Fruit fly (Drosophila melanogaster) whole organism, embryonic: ENCODE results near the gene CG11617.

Source experiments
- Abd-B ChIP-seq: fragments of 200-800 bp; sonication (Bioruptor generic); optimal IDR thresholded peaks from 2 replicates; lab custom pipeline; 2018; ENCODE audit warnings: missing biosample characterization, mild to moderate bottlenecking, missing genetic modification characterization, moderate library complexity
- Asciz ChIP-seq: fragments of 200-800 bp; sonication (Bioruptor generic); optimal IDR thresholded peaks from 2 replicates; lab custom pipeline; 2017; ENCODE audit warnings: missing biosample characterization, mild to moderate bottlenecking, missing genetic modification characterization, missing genetic modification reagents
- Atf3 ChIP-seq: fragments of 200-800 bp; sonication (Bioruptor generic); optimal IDR thresholded peaks from 3 replicates; lab custom pipeline; 2016; ENCODE audit warnings: missing biosample characterization, missing genetic modification characterization
- Bdp1 ChIP-seq: fragments of 200-800 bp; sonication (Bioruptor generic); optimal IDR thresholded peaks from 3 replicates; lab custom pipeline; 2016; ENCODE audit warnings: missing biosample characterization, missing genetic modification characterization
- Bteb2 ChIP-seq: fragments of 200-800 bp; sonication (Bioruptor generic); optimal IDR thresholded peaks from 2 replicates; lab custom pipeline; 2016; ENCODE audit warnings: missing biosample characterization, missing genetic modification characterization
- CG10462 ChIP-seq: fragments of 200-800 bp; sonication (Bioruptor generic); optimal IDR thresholded peaks from 2 replicates; lab custom pipeline; 2016; ENCODE audit warnings: missing biosample characterization, missing genetic modification characterization
- CG10979 ChIP-seq: fragments of 200-800 bp; sonication (Bioruptor generic); optimal IDR thresholded peaks from 2 replicates; lab custom pipeline; 2018; ENCODE audit warnings: missing biosample characterization, mild to moderate bottlenecking, missing genetic modification characterization, moderate library complexity
- CG11723 ChIP-seq: fragments of 200-800 bp; sonication (Bioruptor generic); optimal IDR thresholded peaks from 2 replicates; lab custom pipeline; 2017; ENCODE audit warnings: missing biosample characterization, mild to moderate bottlenecking, missing genetic modification characterization
- CG13424 ChIP-seq: fragments of 200-800 bp; sonication (Bioruptor generic); optimal IDR thresholded peaks from 2 replicates; lab custom pipeline; 2019; ENCODE audit warnings: missing biosample characterization, mild to moderate bottlenecking, missing genetic modification characterization, moderate library complexity
- CG15479 ChIP-seq: fragments of 200-800 bp; sonication (Bioruptor generic); optimal IDR thresholded peaks from 3 replicates; lab custom pipeline; 2019; ENCODE audit warnings: missing biosample characterization, mild to moderate bottlenecking, missing genetic modification characterization, moderate library complexity
- CG1602 ChIP-seq: fragments of 200-800 bp; sonication (Bioruptor generic); optimal IDR thresholded peaks from 3 replicates; lab custom pipeline; 2016; ENCODE audit warnings: missing biosample characterization, missing genetic modification characterization
- CG2199 ChIP-seq: fragments of 200-800 bp; sonication (Bioruptor generic); IDR thresholded peaks from 3 replicates; pipeline ENCODE4 v1.3.6; 2022; ENCODE audit warnings: missing biosample characterization, missing genetic modification characterization
- CG30020 ChIP-seq: fragments of 200-800 bp; optimal IDR thresholded peaks from 2 replicates; lab custom pipeline; 2019; ENCODE audit warnings: missing biosample characterization, mild to moderate bottlenecking, missing genetic modification characterization, moderate library complexity
- CG3838 ChIP-seq: fragments of 200-800 bp; sonication (Bioruptor generic); optimal IDR thresholded peaks from 3 replicates; lab custom pipeline; 2016; ENCODE audit warnings: missing biosample characterization, missing genetic modification characterization
- CG4328 ChIP-seq: fragments of 200-800 bp; sonication (Bioruptor generic); optimal IDR thresholded peaks from 3 replicates; lab custom pipeline; 2017; ENCODE audit warnings: missing biosample characterization, missing genetic modification reagents, missing genetic modification characterization
- CG4404 ChIP-seq: fragments of 200-800 bp; sonication (Bioruptor generic); IDR thresholded peaks from 2 replicates; pipeline ENCODE4 v1.3.6; 2022; ENCODE audit warnings: missing biosample characterization, missing genetic modification characterization
- CG4730 ChIP-seq: fragments of 200-800 bp; sonication (Bioruptor generic); IDR thresholded peaks from 2 replicates; pipeline ENCODE4 v1.3.6; 2022; ENCODE audit warnings: missing biosample characterization, missing genetic modification characterization
- CG6175 ChIP-seq: fragments of 200-800 bp; sonication (Bioruptor generic); IDR thresholded peaks from 3 replicates; pipeline ENCODE4 v1.3.6; 2022; ENCODE audit warnings: missing biosample characterization, missing genetic modification characterization
- CG6254 ChIP-seq: fragments of 200-800 bp; sonication (Bioruptor generic); optimal IDR thresholded peaks from 3 replicates; lab custom pipeline; 2017; ENCODE audit warnings: mild to moderate bottlenecking, missing biosample characterization, missing genetic modification reagents, missing genetic modification characterization
- CG6854 ChIP-seq: fragments of 200-800 bp; sonication (Bioruptor generic); optimal IDR thresholded peaks from 3 replicates; lab custom pipeline; 2017; ENCODE audit warnings: missing biosample characterization, mild to moderate bottlenecking, missing genetic modification characterization
- CG8944 ChIP-seq: fragments of 200-800 bp; sonication (Bioruptor generic); optimal IDR thresholded peaks from 3 replicates; lab custom pipeline; 2016; ENCODE audit warnings: missing biosample characterization, missing genetic modification characterization
- CG9797 ChIP-seq: fragments of 200-800 bp; sonication (Bioruptor generic); optimal IDR thresholded peaks from 3 replicates; lab custom pipeline; 2018; ENCODE audit warnings: missing biosample characterization, mild to moderate bottlenecking, missing genetic modification characterization
- Camta ChIP-seq: fragments of 200-800 bp; sonication (Bioruptor generic); optimal IDR thresholded peaks from 2 replicates; lab custom pipeline; 2016; ENCODE audit warnings: missing biosample characterization, missing genetic modification characterization
- D ChIP-seq, 2 experiments: fragments of 200-800 bp in 1 of 2; fragments of >200 bp in 1 of 2; sonication (Bioruptor generic) in 1 of 2; optimal IDR thresholded peaks; 2 replicates in 1 of 2; 3 replicates in 1 of 2; lab custom pipeline; 2017; ENCODE audit warnings: mild to moderate bottlenecking in 1 of 2, missing biosample characterization in 1 of 2, missing genetic modification characterization in 1 of 2, missing genetic modification reagents in 1 of 2
- Drgx ChIP-seq: fragments of 200-800 bp; sonication (Bioruptor generic); IDR thresholded peaks from 2 replicates; pipeline ENCODE4 v1.3.6; 2022; ENCODE audit warnings: missing biosample characterization, missing genetic modification characterization
- Ets65A ChIP-seq: fragments of 200-800 bp; sonication (Bioruptor generic); peaks from one replicate; lab custom pipeline; 2016; ENCODE audit warnings: missing biosample characterization, missing genetic modification characterization
- Gug ChIP-seq: fragments of 200-800 bp; sonication (Bioruptor generic); IDR thresholded peaks from 4 replicates; pipeline ENCODE4 v1.3.6; 2022; ENCODE audit warnings: missing biosample characterization, missing genetic modification characterization
- HHEX ChIP-seq: fragments of 200-800 bp; sonication (Bioruptor generic); optimal IDR thresholded peaks from 3 replicates; lab custom pipeline; 2017; ENCODE audit warnings: missing biosample characterization, mild to moderate bottlenecking, missing genetic modification characterization, missing genetic modification reagents
- Hr78 ChIP-seq, 2 experiments: fragments of 200-800 bp in 1 of 2; fragments of >200 bp in 1 of 2; sonication (Bioruptor generic) in 1 of 2; optimal IDR thresholded peaks; 2 replicates each; lab custom pipeline; 2017 to 2019; ENCODE audit warnings: missing biosample characterization in 2 of 2, missing genetic modification characterization in 2 of 2, mild to moderate bottlenecking in 1 of 2, moderate library complexity in 1 of 2
- Poxn ChIP-seq: fragments of 200-800 bp; sonication (Bioruptor generic); IDR thresholded peaks from 2 replicates; pipeline ENCODE4 v1.3.6; 2022; ENCODE audit warnings: missing biosample characterization, missing genetic modification characterization
- Vsx1 ChIP-seq: fragments of 200-800 bp; sonication (Bioruptor generic); optimal IDR thresholded peaks from 2 replicates; lab custom pipeline; 2017; ENCODE audit warnings: missing biosample characterization, mild to moderate bottlenecking, missing genetic modification characterization, missing genetic modification reagents
- YL-1 ChIP-seq: fragments of 200-800 bp; sonication (Bioruptor generic); optimal IDR thresholded peaks from 3 replicates; lab custom pipeline; 2017; ENCODE audit warnings: missing biosample characterization, mild to moderate bottlenecking, missing genetic modification characterization
- ash1 ChIP-seq: fragments of 200-800 bp; sonication (Bioruptor generic); optimal IDR thresholded peaks from 2 replicates; lab custom pipeline; 2018; ENCODE audit warnings: missing biosample characterization, mild to moderate bottlenecking, missing genetic modification characterization
- ato ChIP-seq: fragments of 200-800 bp; sonication (Bioruptor generic); IDR thresholded peaks from 2 replicates; pipeline ENCODE4 v1.3.6; 2022; ENCODE audit warnings: missing biosample characterization, missing genetic modification characterization; ENCODE audit not compliant: partially characterized antibody
- bbx ChIP-seq: fragments of 200-800 bp; sonication (Bioruptor generic); IDR thresholded peaks from 2 replicates; pipeline ENCODE4 v1.3.6; 2022; ENCODE audit warnings: missing biosample characterization, missing genetic modification characterization; ENCODE audit not compliant: partially characterized antibody
- br ChIP-seq: fragments of >200 bp; optimal IDR thresholded peaks from 2 replicates; lab custom pipeline; 2017
- chm ChIP-seq: fragments of 200-800 bp; sonication (Bioruptor generic); IDR thresholded peaks from 2 replicates; pipeline ENCODE4 v1.3.6; 2022; ENCODE audit warnings: missing biosample characterization, missing genetic modification characterization
- dati ChIP-seq: fragments of 200-800 bp; sonication (Bioruptor generic); IDR thresholded peaks from 2 replicates; pipeline ENCODE4 v1.3.6; 2022; ENCODE audit warnings: missing biosample characterization, missing genetic modification characterization
- fu2 ChIP-seq: fragments of 200-800 bp; sonication (Bioruptor generic); optimal IDR thresholded peaks from 2 replicates; lab custom pipeline; 2016; ENCODE audit warnings: missing biosample characterization, missing genetic modification characterization
- gcm ChIP-seq: fragments of 200-800 bp; sonication (Bioruptor generic); optimal IDR thresholded peaks from 2 replicates; lab custom pipeline; 2019; ENCODE audit warnings: missing biosample characterization, mild to moderate bottlenecking, missing genetic modification characterization, moderate library complexity
- gro ChIP-seq: fragments of 200-800 bp; sonication (Bioruptor generic); optimal IDR thresholded peaks from 2 replicates; lab custom pipeline; 2016; ENCODE audit warnings: missing biosample characterization, missing genetic modification characterization
- gsb ChIP-seq: fragments of 200-800 bp; sonication (Bioruptor generic); IDR thresholded peaks from 2 replicates; pipeline ENCODE4 v1.3.6; 2022; ENCODE audit warnings: missing biosample characterization, missing genetic modification characterization
- hkb ChIP-seq, 2 experiments: fragments of 200-800 bp in 1 of 2; fragments of >200 bp in 1 of 2; sonication (Bioruptor generic) in 1 of 2; IDR thresholded peaks in 1 of 2; optimal IDR thresholded peaks in 1 of 2; 2 replicates each; pipeline versions ENCODE4 v1.3.6 to Lab custom; 2017 to 2022; ENCODE audit warnings: missing biosample characterization in 1 of 2, missing genetic modification characterization in 1 of 2
- lbe ChIP-seq: fragments of 200-800 bp; sonication (Bioruptor generic); optimal IDR thresholded peaks from 2 replicates; lab custom pipeline; 2016; ENCODE audit warnings: missing biosample characterization, mild to moderate bottlenecking, missing genetic modification characterization
- nau ChIP-seq: fragments of 200-800 bp; sonication (Bioruptor generic); optimal IDR thresholded peaks from 3 replicates; lab custom pipeline; 2017; ENCODE audit warnings: missing biosample characterization, mild to moderate bottlenecking, missing genetic modification characterization, missing genetic modification reagents
- sens-2 ChIP-seq: fragments of 200-800 bp; sonication (Bioruptor generic); IDR thresholded peaks from 2 replicates; pipeline ENCODE4 v1.3.6; 2022; ENCODE audit warnings: missing biosample characterization, missing genetic modification characterization
- slp2 ChIP-seq: fragments of 200-800 bp; sonication (Bioruptor generic); optimal IDR thresholded peaks from 2 replicates; lab custom pipeline; 2016; ENCODE audit warnings: missing biosample characterization, missing genetic modification characterization
- sna ChIP-seq: fragments of 200-800 bp; sonication (Bioruptor generic); IDR thresholded peaks from 2 replicates; pipeline ENCODE4 v1.3.6; 2022; ENCODE audit warnings: missing biosample characterization, missing genetic modification characterization; ENCODE audit not compliant: partially characterized antibody
- tna ChIP-seq: fragments of 200-800 bp; sonication (Bioruptor generic); IDR thresholded peaks from 2 replicates; pipeline ENCODE4 v1.3.6; 2022; ENCODE audit warnings: missing biosample characterization, missing genetic modification characterization; ENCODE audit not compliant: partially characterized antibody
- yki ChIP-seq: fragments of >200 bp; optimal IDR thresholded peaks from 3 replicates; lab custom pipeline; 2018

Gene CG11617

dm6 chr2L:161453-162175 lies 45.5 kb downstream of the CG11617 start (continued):
- TF ChIP-seq Poxn (GFP tag; lab: Robert Waterston, UW), result no peak
- TF ChIP-seq CG9797 (GFP tag; lab: Kevin White, UChicago), result no peak
- peak; percentile 48 for TF ChIP-seq HHEX (GFP tag; lab: Kevin White, UChicago)
- TF ChIP-seq ato, result no peak
- TF ChIP-seq CG3838 (GFP tag; lab: Kevin White, UChicago), result no peak
- TF ChIP-seq D (optimal IDR thresholded peaks at IDR 0.05; lab: Kevin White, UChicago), result peak; percentile 86
- TF ChIP-seq D (GFP tag; optimal IDR thresholded peaks at IDR 0.05; lab: Kevin White, UChicago), result no peak
- TF ChIP-seq sna (GFP tag; lab: Robert Waterston, UW), result no peak
- no peak for TF ChIP-seq CG10462 (GFP tag; lab: Kevin White, UChicago)
- TF ChIP-seq CG6254 (GFP tag; lab: Kevin White, UChicago), result peak; percentile 7
- TF ChIP-seq fu2 (GFP tag; lab: Kevin White, UChicago), result no peak
- no peak for TF ChIP-seq hkb (optimal IDR thresholded peaks at IDR 0.05; lab: Kevin White, UChicago)
- TF ChIP-seq hkb (GFP tag; IDR thresholded peaks at IDR 0.05; lab: Robert Waterston, UW), result no peak
- no peak for TF ChIP-seq tna (GFP tag; lab: Robert Waterston, UW)
- no peak for TF ChIP-seq Drgx (GFP tag; lab: Robert Waterston, UW)
- no peak for TF ChIP-seq br (lab: Kevin White, UChicago)
- TF ChIP-seq Gug (GFP tag; lab: Robert Waterston, UW), result no peak
- TF ChIP-seq CG2199 (GFP tag; lab: Robert Waterston, UW), result no peak
- no peak for TF ChIP-seq slp2
- TF ChIP-seq CG4404 (GFP tag; lab: Robert Waterston, UW), result no peak
- no peak for TF ChIP-seq CG30020
- no peak for TF ChIP-seq CG6175
- TF ChIP-seq bbx, result no peak
- no peak for TF ChIP-seq CG1602 (GFP tag; lab: Kevin White, UChicago)
- no peak for TF ChIP-seq Bdp1 (GFP tag; lab: Kevin White, UChicago)
- TF ChIP-seq nau (GFP tag; lab: Kevin White, UChicago), result peak; percentile 61
- no peak for TF ChIP-seq dati
- TF ChIP-seq chm (GFP tag; lab: Robert Waterston, UW), result no peak
- TF ChIP-seq Hr78 (GFP tag; optimal IDR thresholded peaks at IDR 0.05; lab: Kevin White, UChicago), result no peak
- peak; percentile 55 for TF ChIP-seq CG6854 (GFP tag; lab: Kevin White, UChicago)
- no peak for TF ChIP-seq Camta (GFP tag; lab: Kevin White, UChicago)
- no peak for TF ChIP-seq Atf3 (GFP tag; lab: Kevin White, UChicago)
- TF ChIP-seq yki, result no peak
- TF ChIP-seq CG10979 (tag; lab: Kevin White, UChicago), result no peak
- no peak for TF ChIP-seq gcm (GFP tag; lab: Kevin White, UChicago)
- TF ChIP-seq Vsx1 (GFP tag; lab: Kevin White, UChicago), result no peak
- no peak for TF ChIP-seq Abd-B (GFP tag; lab: Kevin White, UChicago)
- peak; percentile 25 for TF ChIP-seq CG11723 (GFP tag; lab: Kevin White, UChicago)
- TF ChIP-seq Bteb2, result no peak
- no peak for TF ChIP-seq CG8944 (GFP tag; lab: Kevin White, UChicago)
- TF ChIP-seq CG4730 (GFP tag; lab: Robert Waterston, UW), result no peak
- peak; percentile 85 for TF ChIP-seq CG15479 (GFP tag; lab: Kevin White, UChicago)
- TF ChIP-seq CG4328 (GFP tag; lab: Kevin White, UChicago), result peak; percentile 79
- no peak for TF ChIP-seq Asciz (GFP tag; lab: Kevin White, UChicago)
- TF ChIP-seq CG13424 (tag; lab: Kevin White, UChicago), result no peak
- peak; percentile 55 for TF ChIP-seq YL-1 (GFP tag; lab: Kevin White, UChicago)
- no peak for TF ChIP-seq gsb (GFP tag; lab: Robert Waterston, UW)
- TF ChIP-seq sens-2 (GFP tag; lab: Robert Waterston, UW), result no peak
- peak; percentile 65 for TF ChIP-seq lbe (GFP tag; lab: Kevin White, UChicago)
- TF ChIP-seq ash1 (GFP tag; lab: Kevin White, UChicago), result peak; percentile 26
- TF ChIP-seq Ets65A (GFP tag; lab: Kevin White, UChicago), result no peak
- no peak for TF ChIP-seq gro (GFP tag; lab: Kevin White, UChicago)
